Worm (Caenorhabditis elegans) whole organism, early embryonic: Measurements from ENCODE around the gene ostb-1.

Experiments used
- B0310.2 ChIP-seq: sonication (generic microtip); optimal IDR thresholded peaks from 2 replicates; lab custom pipeline; 2016; ENCODE audit warnings: mild to moderate bottlenecking, missing genetic modification characterization, missing compliant biosample characterization
- F13C5.2 ChIP-seq: sonication (generic microtip); optimal IDR thresholded peaks from 2 replicates; lab custom pipeline; 2017; ENCODE audit warnings: mild to moderate bottlenecking, missing genetic modification characterization, inconsistent platforms, missing compliant biosample characterization
- aly-1 ChIP-seq: sonication (generic microtip); optimal IDR thresholded peaks from 2 replicates; lab custom pipeline; 2016; ENCODE audit warnings: missing genetic modification characterization, missing compliant biosample characterization
- ama-1 ChIP-seq: fragments of 150-350 bp; optimal IDR thresholded peaks from 2 replicates; lab custom pipeline; 2014
- ceh-13 ChIP-seq: fragments of 200-800 bp; sonication (Bioruptor generic); optimal IDR thresholded peaks from 2 replicates; lab custom pipeline; 2018; ENCODE audit warnings: mild to moderate bottlenecking, missing genetic modification characterization, missing compliant biosample characterization
- ceh-36 ChIP-seq: sonication (generic microtip); optimal IDR thresholded peaks from 2 replicates; lab custom pipeline; 2016; ENCODE audit warnings: missing genetic modification characterization, inconsistent platforms, missing compliant biosample characterization
- ets-7 ChIP-seq: sonication (generic microtip); optimal IDR thresholded peaks from 2 replicates; lab custom pipeline; 2016; ENCODE audit warnings: missing genotype, missing genetic modification characterization, missing compliant biosample characterization
- flt-1 ChIP-seq: fragments of 200-800 bp; sonication (Bioruptor generic); IDR thresholded peaks from 2 replicates; pipeline ENCODE4 v1.3.6; 2022; ENCODE audit warnings: missing genetic modification characterization, missing compliant biosample characterization
- hmbx-1 ChIP-seq: sonication (generic microtip); optimal IDR thresholded peaks from 2 replicates; lab custom pipeline; 2016; ENCODE audit warnings: mild to moderate bottlenecking, missing genetic modification characterization, missing compliant biosample characterization
- hmg-4 ChIP-seq: fragments of 200-800 bp; sonication (Bioruptor generic); optimal IDR thresholded peaks from 2 replicates; lab custom pipeline; 2018; ENCODE audit warnings: mild to moderate bottlenecking, missing genetic modification characterization, missing compliant biosample characterization
- hnd-1 ChIP-seq: sonication (generic microtip); optimal IDR thresholded peaks from 2 replicates; lab custom pipeline; 2016; ENCODE audit warnings: missing genetic modification characterization, missing compliant biosample characterization
- pes-1 ChIP-seq: fragments of 200-800 bp; sonication (Bioruptor generic); IDR thresholded peaks from 2 replicates; pipeline ENCODE4 v1.3.6; 2022; ENCODE audit warnings: missing genetic modification reagents, missing genetic modification characterization, missing compliant biosample characterization
- scrt-1 ChIP-seq: fragments of 200-800 bp; sonication (Bioruptor generic); IDR thresholded peaks from 2 replicates; pipeline ENCODE4 v1.3.6; 2022; ENCODE audit warnings: missing genetic modification characterization, missing compliant biosample characterization
- sea-1 ChIP-seq: fragments of 200-800 bp; sonication (Bioruptor generic); conservative IDR thresholded peaks from 2 replicates; pipeline ENCODE4 v1.3.6; 2022; ENCODE audit warnings: missing genetic modification characterization, missing compliant biosample characterization
- tbx-11 ChIP-seq: fragments of 200-800 bp; sonication (Bioruptor generic); IDR thresholded peaks from 2 replicates; pipeline ENCODE4 v1.3.6; 2022; ENCODE audit warnings: missing genetic modification characterization, missing compliant biosample characterization
- tbx-37 ChIP-seq: fragments of 200-800 bp; sonication (Bioruptor generic); conservative IDR thresholded peaks from 2 replicates; pipeline ENCODE4 v1.3.6; 2022; ENCODE audit warnings: missing genetic modification reagents, missing genetic modification characterization, missing compliant biosample characterization
- tra-4 ChIP-seq: sonication (generic microtip); optimal IDR thresholded peaks from 2 replicates; lab custom pipeline; 2017; ENCODE audit warnings: missing genetic modification characterization, missing compliant biosample characterization

Gene ostb-1

ce11 chrII:7864207-7864606 is at the start of gene ostb-1:
Gene ostb-1, plus strand, starts transcription at chrII:7864507.
- TF ChIP-seq tbx-37: no peak
- TF ChIP-seq flt-1 (GFP tag; lab: Robert Waterston, UW): no peak
- TF ChIP-seq ceh-36 (tag; lab: Kevin White, UChicago): no peak
- no peak for TF ChIP-seq hmbx-1 (tag; lab: Kevin White, UChicago)
- no peak for TF ChIP-seq tra-4 (tag; lab: Kevin White, UChicago)
- TF ChIP-seq ama-1 (lab: Kevin White, UChicago): no peak
- no peak for TF ChIP-seq aly-1 (tag; lab: Kevin White, UChicago)
- no peak for TF ChIP-seq hmg-4 (GFP tag; lab: Kevin White, UChicago)
- no peak for TF ChIP-seq tbx-11 (GFP tag; lab: Robert Waterston, UW)
- TF ChIP-seq ets-7 (tag; lab: Kevin White, UChicago): no peak
- no peak for TF ChIP-seq scrt-1 (GFP tag; lab: Robert Waterston, UW)
- no peak for TF ChIP-seq sea-1

- no peak for TF ChIP-seq scrt-1 (GFP tag; lab: Robert Waterston, UW)
- TF ChIP-seq flt-1 (GFP tag; lab: Robert Waterston, UW): no peak
- no peak for TF ChIP-seq pes-1 (GFP tag; lab: Robert Waterston, UW)
- no peak for TF ChIP-seq ama-1 (lab: Kevin White, UChicago)
- no peak for TF ChIP-seq tbx-11 (GFP tag; lab: Robert Waterston, UW)
- TF ChIP-seq tra-4 (tag; lab: Kevin White, UChicago): no peak
- TF ChIP-seq B0310.2 (tag; lab: Kevin White, UChicago): no peak
- TF ChIP-seq F13C5.2 (tag; lab: Kevin White, UChicago): no peak
- no peak for TF ChIP-seq ceh-36 (tag; lab: Kevin White, UChicago)
- no peak for TF ChIP-seq hnd-1 (tag; lab: Kevin White, UChicago)
Measured at ce11 chrII:7814915-7815314, 49.4 kb upstream of the ostb-1 start.

ce11 chrII:7815406-7815805 is 48.9 kb upstream of the ostb-1 start:
- TF ChIP-seq scrt-1 (GFP tag; lab: Robert Waterston, UW) (no peak), hnd-1 (tag; lab: Kevin White, UChicago) (no peak), ets-7 (tag; lab: Kevin White, UChicago) (peak; percentile 83)

- TF ChIP-seq hmg-4 (GFP tag; lab: Kevin White, UChicago): no peak
- no peak for TF ChIP-seq pes-1 (GFP tag; lab: Robert Waterston, UW)
- TF ChIP-seq B0310.2 (tag; lab: Kevin White, UChicago): no peak
- no peak for TF ChIP-seq tbx-11 (GFP tag; lab: Robert Waterston, UW)
- TF ChIP-seq flt-1 (GFP tag; lab: Robert Waterston, UW): no peak
- no peak for TF ChIP-seq hnd-1 (tag; lab: Kevin White, UChicago)
- no peak for TF ChIP-seq scrt-1 (GFP tag; lab: Robert Waterston, UW)
- no peak for TF ChIP-seq ama-1 (lab: Kevin White, UChicago)
- TF ChIP-seq hmbx-1 (tag; lab: Kevin White, UChicago): no peak
- no peak for TF ChIP-seq ets-7 (tag; lab: Kevin White, UChicago)
- no peak for TF ChIP-seq F13C5.2 (tag; lab: Kevin White, UChicago)
- TF ChIP-seq ceh-36 (tag; lab: Kevin White, UChicago): no peak
- TF ChIP-seq aly-1 (tag; lab: Kevin White, UChicago): no peak
Measured at ce11 chrII:7816163-7816776, 48.0 kb upstream of the ostb-1 start, which contains the start of gene cki-2. Gene cki-2, plus strand, starts transcription at chrII:7816499.

- TF ChIP-seq hmg-4 (GFP tag; lab: Kevin White, UChicago) (no peak), tra-4 (tag; lab: Kevin White, UChicago) (no peak), hmbx-1 (tag; lab: Kevin White, UChicago) (no peak), ceh-13 (GFP tag; lab: Kevin White, UChicago) (no peak), scrt-1 (GFP tag; lab: Robert Waterston, UW) (no peak), ceh-36 (tag; lab: Kevin White, UChicago) (no peak), pes-1 (GFP tag; lab: Robert Waterston, UW) (no peak)
Measured at ce11 chrII:7817580-7817979, 46.7 kb upstream of the ostb-1 start.

- no peak for TF ChIP-seq hmg-4 (GFP tag; lab: Kevin White, UChicago)
- no peak for TF ChIP-seq tbx-37
- TF ChIP-seq F13C5.2 (tag; lab: Kevin White, UChicago): no peak
- no peak for TF ChIP-seq ets-7 (tag; lab: Kevin White, UChicago)
- TF ChIP-seq ceh-13 (GFP tag; lab: Kevin White, UChicago): no peak
- no peak for TF ChIP-seq scrt-1 (GFP tag; lab: Robert Waterston, UW)
- no peak for TF ChIP-seq hnd-1 (tag; lab: Kevin White, UChicago)
- TF ChIP-seq flt-1 (GFP tag; lab: Robert Waterston, UW): no peak
- no peak for TF ChIP-seq hmbx-1 (tag; lab: Kevin White, UChicago)
- no peak for TF ChIP-seq tra-4 (tag; lab: Kevin White, UChicago)
- TF ChIP-seq pes-1 (GFP tag; lab: Robert Waterston, UW): no peak
- no peak for TF ChIP-seq ama-1 (lab: Kevin White, UChicago)
- TF ChIP-seq ceh-36 (tag; lab: Kevin White, UChicago): no peak
- TF ChIP-seq aly-1 (tag; lab: Kevin White, UChicago): no peak
- no peak for TF ChIP-seq tbx-11 (GFP tag; lab: Robert Waterston, UW)
- no peak for TF ChIP-seq sea-1
- no peak for TF ChIP-seq B0310.2 (tag; lab: Kevin White, UChicago)
Measured at ce11 chrII:7819359-7819758, 44.9 kb upstream of the ostb-1 start.

ce11 chrII:7822454-7822853 is 41.9 kb upstream of the ostb-1 start, which contains the start of gene irld-47:
Gene irld-47, minus strand, starts transcription at chrII:7822554.
- TF ChIP-seq ama-1 (lab: Kevin White, UChicago) (no peak), pes-1 (GFP tag; lab: Robert Waterston, UW) (no peak)
